Worm (Caenorhabditis elegans) whole organism, mixed stage, embryonic: ENCODE data around the gene K10B3.5.
A peak's percentile ranks its signal among the peaks of the same experiment; 100 is the strongest.

Experiments used
- M03D4.4 ChIP-seq: sonication (generic microtip); optimal IDR thresholded peaks from 2 replicates; lab custom pipeline; 2017; ENCODE audit warnings: mild to moderate bottlenecking, missing genetic modification characterization, missing compliant biosample characterization
- bed-3 ChIP-seq: fragments of 200-800 bp; sonication (Bioruptor generic); optimal IDR thresholded peaks from 3 replicates; lab custom pipeline; 2018; ENCODE audit warnings: mild to moderate bottlenecking, missing genetic modification characterization, moderate library complexity, missing compliant biosample characterization
- blmp-1 ChIP-seq: fragments of 150-350 bp; optimal IDR thresholded peaks from 2 replicates; lab custom pipeline; 2014; ENCODE audit warnings: missing biosample characterization, missing genetic modification characterization
- ceh-43 ChIP-seq: fragments of 200-800 bp; sonication (Bioruptor generic); optimal IDR thresholded peaks from 2 replicates; lab custom pipeline; 2018; ENCODE audit warnings: mild to moderate bottlenecking, missing genetic modification characterization, moderate library complexity, missing compliant biosample characterization
- ceh-83 ChIP-seq: fragments of 200-800 bp; sonication (Bioruptor generic); optimal IDR thresholded peaks from 2 replicates; lab custom pipeline; 2018; ENCODE audit warnings: mild to moderate bottlenecking, missing genetic modification characterization, missing compliant biosample characterization
- ces-1 ChIP-seq: fragments of 150-350 bp; optimal IDR thresholded peaks from 2 replicates; lab custom pipeline; 2014; ENCODE audit warnings: missing biosample characterization, missing genetic modification reagents, missing genetic modification characterization
- cnd-1 ChIP-seq: fragments of 200-800 bp; sonication (Bioruptor generic); optimal IDR thresholded peaks from 2 replicates; lab custom pipeline; 2018; ENCODE audit warnings: mild to moderate bottlenecking, missing genetic modification characterization, missing compliant biosample characterization
- drap-1 ChIP-seq: fragments of 200-800 bp; sonication (Bioruptor generic); optimal IDR thresholded peaks from 3 replicates; lab custom pipeline; 2018; ENCODE audit warnings: mild to moderate bottlenecking, missing genetic modification characterization, missing compliant biosample characterization
- elt-1 ChIP-seq: sonication (generic microtip); optimal IDR thresholded peaks from 2 replicates; lab custom pipeline; 2017; ENCODE audit warnings: missing genetic modification characterization, mild to moderate bottlenecking, missing compliant biosample characterization, antibody characterized with exemption, moderate library complexity, borderline replicate concordance; ENCODE audit not compliant: insufficient read depth
- elt-3 ChIP-seq: fragments of 150-350 bp; optimal IDR thresholded peaks from 2 replicates; lab custom pipeline; 2014; ENCODE audit warnings: missing biosample characterization, missing genetic modification characterization
- flh-1 ChIP-seq: fragments of 200-800 bp; sonication (Bioruptor generic); optimal IDR thresholded peaks from 2 replicates; lab custom pipeline; 2018; ENCODE audit warnings: mild to moderate bottlenecking, missing genetic modification characterization, moderate library complexity, missing compliant biosample characterization
- ham-2 ChIP-seq: fragments of 200-800 bp; sonication (Bioruptor generic); optimal IDR thresholded peaks from 2 replicates; lab custom pipeline; 2018; ENCODE audit warnings: mild to moderate bottlenecking, missing genetic modification characterization, missing compliant biosample characterization
- hlh-1 ChIP-seq: fragments of 150-350 bp; optimal IDR thresholded peaks from 2 replicates; lab custom pipeline; 2014; ENCODE audit warnings: missing biosample characterization, missing genetic modification reagents, missing genetic modification characterization
- lin-13 ChIP-seq: fragments of 150-350 bp; optimal IDR thresholded peaks from 2 replicates; lab custom pipeline; 2014; ENCODE audit warnings: missing biosample characterization, missing genetic modification characterization
- lin-32 ChIP-seq: fragments of 200-800 bp; sonication (Bioruptor generic); optimal IDR thresholded peaks from 2 replicates; lab custom pipeline; 2018; ENCODE audit warnings: mild to moderate bottlenecking, missing genetic modification characterization, missing compliant biosample characterization
- mab-5 ChIP-seq: fragments of 150-350 bp; optimal IDR thresholded peaks from 2 replicates; lab custom pipeline; 2014; ENCODE audit warnings: missing biosample characterization, missing genetic modification characterization
- mep-1 ChIP-seq: fragments of 150-350 bp; optimal IDR thresholded peaks from 2 replicates; lab custom pipeline; 2017; ENCODE audit warnings: missing biosample characterization, missing genetic modification reagents, missing genetic modification characterization, inconsistent platforms
- mls-2 ChIP-seq: sonication (generic microtip); optimal IDR thresholded peaks from 2 replicates; lab custom pipeline; 2016; ENCODE audit warnings: mild to moderate bottlenecking, missing genetic modification characterization, moderate library complexity, missing compliant biosample characterization
- nhr-12 ChIP-seq: fragments of 150-350 bp; optimal IDR thresholded peaks from 2 replicates; lab custom pipeline; 2014; ENCODE audit warnings: missing biosample characterization, missing genetic modification characterization
- nhr-2 ChIP-seq: fragments of 150-350 bp; optimal IDR thresholded peaks from 2 replicates; lab custom pipeline; 2014; ENCODE audit warnings: missing biosample characterization, missing genetic modification characterization
- nhr-237 ChIP-seq: fragments of 150-350 bp; optimal IDR thresholded peaks from 2 replicates; lab custom pipeline; 2014; ENCODE audit warnings: missing biosample characterization, missing genetic modification characterization
- nhr-28 ChIP-seq: fragments of 150-350 bp; optimal IDR thresholded peaks from 2 replicates; lab custom pipeline; 2014; ENCODE audit warnings: missing biosample characterization, missing genetic modification characterization
- nhr-76 ChIP-seq: sonication (generic microtip); optimal IDR thresholded peaks from 2 replicates; lab custom pipeline; 2017; ENCODE audit warnings: missing biosample characterization, missing genetic modification characterization
- pha-4 ChIP-seq: fragments of 150-350 bp; optimal IDR thresholded peaks from 2 replicates; lab custom pipeline; 2018; ENCODE audit warnings: missing biosample characterization, missing genetic modification reagents, missing genetic modification characterization
- sem-2 ChIP-seq: fragments of 200-800 bp; sonication (Bioruptor generic); optimal IDR thresholded peaks from 2 replicates; lab custom pipeline; 2018; ENCODE audit warnings: mild to moderate bottlenecking, missing genetic modification characterization, missing compliant biosample characterization
- snpc-4 ChIP-seq: fragments of 150-350 bp; optimal IDR thresholded peaks from 2 replicates; lab custom pipeline; 2014; ENCODE audit warnings: missing biosample characterization, missing genetic modification characterization
- sptf-1 ChIP-seq: sonication (generic microtip); optimal IDR thresholded peaks from 2 replicates; lab custom pipeline; 2017; ENCODE audit warnings: mild to moderate bottlenecking, missing genetic modification characterization, moderate library complexity, missing compliant biosample characterization
- tbx-8 ChIP-seq: fragments of 200-800 bp; sonication (Bioruptor generic); optimal IDR thresholded peaks from 2 replicates; lab custom pipeline; 2018; ENCODE audit warnings: mild to moderate bottlenecking, missing genetic modification characterization, moderate library complexity, missing compliant biosample characterization
- unc-120 ChIP-seq: sonication (generic microtip); optimal IDR thresholded peaks from 2 replicates; lab custom pipeline; 2017; ENCODE audit warnings: missing genetic modification characterization, missing compliant biosample characterization; ENCODE audit not compliant: poor library complexity, severe bottlenecking
- unc-62 ChIP-seq: fragments of 150-350 bp; optimal IDR thresholded peaks from 2 replicates; lab custom pipeline; 2014; ENCODE audit warnings: missing biosample characterization, missing genetic modification reagents, missing genetic modification characterization
- zip-8 ChIP-seq: fragments of 150-350 bp; optimal IDR thresholded peaks from 2 replicates; lab custom pipeline; 2014; ENCODE audit warnings: missing biosample characterization, missing genetic modification characterization

Gene K10B3.5

ce11 chrX:3127626-3128142, 21.4 kb upstream of the K10B3.5 start (continued):
- peak; percentile 48 for TF ChIP-seq lin-32 (GFP tag; lab: Kevin White, UChicago)
- TF ChIP-seq snpc-4: no peak
- TF ChIP-seq ceh-83 (GFP tag; lab: Kevin White, UChicago): peak; percentile 44
- TF ChIP-seq blmp-1: peak; percentile 86
- TF ChIP-seq lin-13 (tag; lab: Kevin White, UChicago): peak; percentile 91
- TF ChIP-seq M03D4.4 (tag; lab: Kevin White, UChicago): peak; percentile 78
- peak; percentile 93 for TF ChIP-seq ces-1 (GFP tag; lab: Kevin White, UChicago)
- peak; percentile 93 for TF ChIP-seq nhr-237

- no peak for TF ChIP-seq elt-3 (tag; lab: Kevin White, UChicago)
- TF ChIP-seq elt-1 (tag; lab: Kevin White, UChicago): no peak
- TF ChIP-seq snpc-4: no peak
- no peak for TF ChIP-seq zip-8 (tag; lab: Kevin White, UChicago)
- no peak for TF ChIP-seq drap-1 (GFP tag; lab: Kevin White, UChicago)
- TF ChIP-seq unc-62 (GFP tag; lab: Kevin White, UChicago): no peak
- no peak for TF ChIP-seq cnd-1 (tag; lab: Kevin White, UChicago)
- TF ChIP-seq lin-13 (tag; lab: Kevin White, UChicago): no peak
- no peak for TF ChIP-seq unc-120
- no peak for TF ChIP-seq ham-2
- TF ChIP-seq bed-3 (GFP tag; lab: Kevin White, UChicago): no peak
- TF ChIP-seq mab-5: no peak
- no peak for TF ChIP-seq nhr-76 (tag; lab: Kevin White, UChicago)
- no peak for TF ChIP-seq blmp-1
- TF ChIP-seq M03D4.4 (tag; lab: Kevin White, UChicago): no peak
These were observed 20.7 kb upstream of the K10B3.5 start, which contains the start of gene spc-1 for ce11 chrX:3126979-3127378. TSS of gene spc-1 (minus strand) at chrX:3127079.

ce11 chrX:3126233-3126632, 20.0 kb upstream of the K10B3.5 start:
- TF ChIP-seq blmp-1: no peak
- peak; percentile 94 for TF ChIP-seq ces-1 (GFP tag; lab: Kevin White, UChicago)
- TF ChIP-seq, all 35 proteins: peak for 1

ce11 chrX:3119606-3120005, 13.3 kb upstream of the K10B3.5 start:
- TF ChIP-seq tbx-8 (GFP tag; lab: Kevin White, UChicago) (no peak), flh-1 (GFP tag; lab: Kevin White, UChicago) (no peak), sptf-1 (no peak), lin-13 (tag; lab: Kevin White, UChicago) (no peak), cnd-1 (tag; lab: Kevin White, UChicago) (no peak), pha-4 (tag; lab: Kevin White, UChicago) (no peak), M03D4.4 (tag; lab: Kevin White, UChicago) (no peak), nhr-76 (tag; lab: Kevin White, UChicago) (no peak), mep-1 (tag; lab: Kevin White, UChicago) (no peak), zip-8 (tag; lab: Kevin White, UChicago) (no peak), unc-120 (no peak), blmp-1 (no peak), mls-2 (tag; lab: Kevin White, UChicago) (no peak), nhr-2 (tag; lab: Kevin White, UChicago) (no peak), nhr-12 (no peak), sem-2 (GFP tag; lab: Kevin White, UChicago) (no peak), nhr-28 (tag; lab: Kevin White, UChicago) (no peak)

DNA sequence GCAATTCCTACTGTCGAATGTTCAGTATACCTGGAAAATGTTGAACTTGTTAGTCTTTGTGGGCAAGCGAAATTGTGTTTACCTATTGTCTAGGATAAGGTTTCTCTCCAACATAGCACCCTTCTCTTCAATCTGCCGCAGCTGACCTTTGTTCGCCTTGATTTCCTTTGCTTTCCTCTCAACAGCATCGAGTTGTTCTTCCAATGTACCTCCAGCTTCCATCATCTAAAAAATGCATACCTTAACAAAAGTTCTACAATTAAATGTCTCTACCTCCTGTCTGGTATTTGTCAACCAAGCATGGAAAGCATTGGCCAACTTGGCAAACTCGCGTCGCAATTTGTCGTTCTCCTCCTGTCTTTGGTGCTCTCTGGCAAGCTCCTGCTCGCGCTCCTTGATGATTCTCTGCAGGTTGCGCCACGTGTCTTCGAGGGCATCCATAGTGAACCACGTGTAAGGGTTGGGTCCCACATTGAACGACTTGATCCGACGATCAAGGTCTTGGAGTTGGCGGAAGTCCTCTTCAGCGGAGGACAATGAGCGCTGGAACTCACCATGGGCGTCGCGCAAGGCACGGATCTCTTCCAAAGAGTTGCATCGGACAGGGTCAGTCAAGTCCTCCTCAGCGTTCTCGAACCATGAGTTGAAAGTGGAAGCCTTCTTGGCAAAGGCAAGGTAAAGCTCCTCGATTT, 12.5 kb upstream of the K10B3.5 start:
- TF ChIP-seq sptf-1 (no peak), ham-2 (no peak), elt-1 (tag; lab: Kevin White, UChicago) (no peak), mls-2 (tag; lab: Kevin White, UChicago) (no peak), hlh-1 (no peak), nhr-76 (tag; lab: Kevin White, UChicago) (no peak), ceh-43 (GFP tag; lab: Kevin White, UChicago) (no peak), pha-4 (tag; lab: Kevin White, UChicago) (no peak)
